Worm (Caenorhabditis elegans) whole organism, L2 larva: ENCODE data around the gene C17C3.1.

Experiments used
- R02D3.7 ChIP-seq: fragments of 150-350 bp; optimal IDR thresholded peaks from 2 replicates; lab custom pipeline; 2014; ENCODE audit warnings: missing biosample characterization, missing genetic modification characterization
- alr-1 ChIP-seq: fragments of 150-350 bp; optimal IDR thresholded peaks from 2 replicates; lab custom pipeline; 2014; ENCODE audit warnings: missing biosample characterization, missing genetic modification characterization
- aly-2 ChIP-seq: fragments of 150-350 bp; optimal IDR thresholded peaks from 2 replicates; lab custom pipeline; 2014; ENCODE audit warnings: missing biosample characterization, missing genetic modification characterization
- ama-1 ChIP-seq: fragments of 150-350 bp; optimal IDR thresholded peaks from 2 replicates; lab custom pipeline; 2018; ENCODE audit warnings: inconsistent platforms
- nhr-11 ChIP-seq: fragments of 150-350 bp; optimal IDR thresholded peaks from 2 replicates; lab custom pipeline; 2014; ENCODE audit warnings: missing biosample characterization, missing genetic modification characterization
- nhr-237 ChIP-seq: fragments of 150-350 bp; optimal IDR thresholded peaks from 2 replicates; lab custom pipeline; 2014; ENCODE audit warnings: missing biosample characterization, missing genetic modification characterization
- skn-1 ChIP-seq: sonication (generic microtip); optimal IDR thresholded peaks from 2 replicates; lab custom pipeline; 2017; ENCODE audit warnings: missing biosample characterization, missing genetic modification characterization
- snpc-4 ChIP-seq: fragments of 150-350 bp; optimal IDR thresholded peaks from 2 replicates; lab custom pipeline; 2014; ENCODE audit warnings: missing biosample characterization, missing genetic modification characterization
- ztf-11 ChIP-seq: sonication (generic microtip); optimal IDR thresholded peaks from 2 replicates; lab custom pipeline; 2017; ENCODE audit warnings: missing biosample characterization, missing genetic modification characterization

DNA sequence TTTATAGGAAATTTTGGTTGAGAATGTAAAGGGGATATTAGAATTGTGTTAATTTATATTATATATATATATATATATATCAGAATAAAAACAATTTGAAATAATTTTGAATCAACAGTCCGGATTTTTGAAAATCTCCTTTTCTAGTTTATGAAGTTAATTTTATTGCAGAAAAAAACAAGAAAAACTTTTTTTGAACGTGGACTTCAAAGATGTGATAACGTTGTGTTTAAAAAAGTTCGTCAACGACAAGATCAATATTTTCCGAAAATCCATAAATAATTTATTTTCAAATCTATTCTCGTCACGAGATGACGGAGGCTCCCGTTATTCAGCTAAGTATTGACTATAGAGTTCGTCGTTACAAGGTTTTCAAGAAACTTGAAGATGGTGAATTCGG, 32.8 kb upstream of the C17C3.1 start, which contains the start of gene C17C3.11:
- TF ChIP-seq nhr-237: no peak
- TF ChIP-seq aly-2 (tag; lab: Kevin White, UChicago): no peak
- TF ChIP-seq snpc-4 (tag; lab: Kevin White, UChicago): no peak
- TF ChIP-seq skn-1 (tag; lab: Kevin White, UChicago): no peak
- no peak for TF ChIP-seq ztf-11 (tag; lab: Kevin White, UChicago)
- TF ChIP-seq alr-1 (tag; lab: Kevin White, UChicago): no peak
- no peak for TF ChIP-seq nhr-11 (tag; lab: Kevin White, UChicago)
- TF ChIP-seq R02D3.7 (tag; lab: Kevin White, UChicago): no peak
- no peak for TF ChIP-seq ama-1 (lab: Kevin White, UChicago)
